7 fruit fly cellular contexts compared by ENCODE assay signal in genomic region chr2L:825768-826263, dm6.
A peak's percentile ranks its signal among the peaks of the same experiment; 100 is the strongest.
TF ChIP-seq lines count a peak whose summit lies in the region.

Gene CG3862 (minus strand): TSS chr2L:825861.
Gene dock (plus strand): TSS chr2L:825969.

- TF ChIP-seq CTCF in S2 (optimal IDR thresholded peaks at IDR 0.05; lab: Kevin White, UChicago) = peak; percentile 59 to 65
- peak; percentile 66 for TF ChIP-seq CTCF in whole organism, embryonic (GFP tag; optimal IDR thresholded peaks at IDR 0.05; lab: Kevin White, UChicago)

TF ChIP-seq in Kc167, 6 proteins besides CTCF, POLR2A, EP300 and RAD21:
- TF ChIP-seq Myc (optimal IDR thresholded peaks at IDR 0.05; lab: Kevin White, UChicago) (no peak), psq (optimal IDR thresholded peaks at IDR 0.05; lab: Kevin White, UChicago) (no peak), h (optimal IDR thresholded peaks at IDR 0.05; lab: Kevin White, UChicago) (peak; percentile 41), insv (optimal IDR thresholded peaks at IDR 0.05; lab: Kevin White, UChicago) (no peak)

TF ChIP-seq in whole organism, adult, 20 proteins besides CTCF, POLR2A, EP300 and RAD21 (continues in another document):
- TF ChIP-seq kay (GFP tag; lab: Kevin White, UChicago; ENCODE audit: borderline replicate concordance) = no peak
- TF ChIP-seq CG12768 (GFP tag; optimal IDR thresholded peaks at IDR 0.05; lab: Kevin White, UChicago) = peak; percentile 71
- peak; percentile 56 for TF ChIP-seq ovo (GFP tag; optimal IDR thresholded peaks at IDR 0.05; lab: Kevin White, UChicago)
- peak; percentile 80 for TF ChIP-seq Crg-1 (GFP tag; optimal IDR thresholded peaks at IDR 0.05; lab: Kevin White, UChicago)
- no peak for TF ChIP-seq CG5204 (GFP tag; optimal IDR thresholded peaks at IDR 0.05; lab: Kevin White, UChicago)
- TF ChIP-seq CG7101 (tag; optimal IDR thresholded peaks at IDR 0.05; lab: Kevin White, UChicago) = peak; percentile 67
- peak; percentile 85 for TF ChIP-seq bab1 (GFP tag; optimal IDR thresholded peaks at IDR 0.05; lab: Kevin White, UChicago)
- TF ChIP-seq tj (GFP tag; optimal IDR thresholded peaks at IDR 0.05; lab: Kevin White, UChicago) = peak; percentile 86
- peak; percentile 65 for TF ChIP-seq Hr96 (GFP tag; optimal IDR thresholded peaks at IDR 0.05; lab: Kevin White, UChicago)
- peak; percentile 43 for TF ChIP-seq CG11617 (GFP tag; optimal IDR thresholded peaks at IDR 0.05; lab: Kevin White, UChicago)
- TF ChIP-seq Mnt (GFP tag; optimal IDR thresholded peaks at IDR 0.05; lab: Kevin White, UChicago) = peak; percentile 87
- peak; percentile 30 for TF ChIP-seq CG33017 (tag; optimal IDR thresholded peaks at IDR 0.05; lab: Kevin White, UChicago)
- TF ChIP-seq CG7045 (GFP tag; optimal IDR thresholded peaks at IDR 0.05; lab: Kevin White, UChicago) = no peak
- TF ChIP-seq toe (GFP tag; optimal IDR thresholded peaks at IDR 0.05; lab: Kevin White, UChicago) = no peak
- TF ChIP-seq CG14711 (tag; optimal IDR thresholded peaks at IDR 0.05; lab: Kevin White, UChicago) = peak; percentile 83
- TF ChIP-seq cnc (optimal IDR thresholded peaks at IDR 0.05; lab: Kevin White, UChicago) = no peak
- peak; percentile 62 for TF ChIP-seq pad (GFP tag; optimal IDR thresholded peaks at IDR 0.05; lab: Kevin White, UChicago)

TF ChIP-seq in whole organism, embryonic, 481 proteins besides CTCF, POLR2A, EP300 and RAD21 (continues in another document):
- no peak for TF ChIP-seq CG16815 (GFP tag; optimal IDR thresholded peaks at IDR 0.05; lab: Kevin White, UChicago)
- TF ChIP-seq Drgx (GFP tag; IDR thresholded peaks at IDR 0.05; lab: Robert Waterston, UW) = no peak
- peak; percentile 26 for TF ChIP-seq CG12071 (GFP tag; optimal IDR thresholded peaks at IDR 0.05; lab: Kevin White, UChicago)
- no peak for TF ChIP-seq B-H1 (GFP tag; IDR thresholded peaks at IDR 0.05; lab: Robert Waterston, UW)
- no peak for TF ChIP-seq CG11723 (GFP tag; optimal IDR thresholded peaks at IDR 0.05; lab: Kevin White, UChicago)
- TF ChIP-seq tx (GFP tag; optimal IDR thresholded peaks at IDR 0.05; lab: Kevin White, UChicago) = peak; percentile 46
- TF ChIP-seq CG2129 (GFP tag; IDR thresholded peaks at IDR 0.05; lab: Robert Waterston, UW; ENCODE audit: partially characterized antibody) = peak; percentile 71
- TF ChIP-seq sna (GFP tag; IDR thresholded peaks at IDR 0.05; lab: Robert Waterston, UW; ENCODE audit: partially characterized antibody) = peak; percentile 88
- TF ChIP-seq CG12659 (GFP tag; optimal IDR thresholded peaks at IDR 0.05; lab: Kevin White, UChicago) = peak; percentile 88
- TF ChIP-seq HLH3B (GFP tag; IDR thresholded peaks at IDR 0.05; lab: Robert Waterston, UW) = peak; percentile 26; the same call in 1 of the 2 replicates
- peak; percentile 39 for TF ChIP-seq ind (GFP tag; optimal IDR thresholded peaks at IDR 0.05; lab: Kevin White, UChicago)
- TF ChIP-seq ash1 (GFP tag; optimal IDR thresholded peaks at IDR 0.05; lab: Kevin White, UChicago) = peak; percentile 13
- peak; percentile 49 for TF ChIP-seq CG8089 (GFP tag; optimal IDR thresholded peaks at IDR 0.05; lab: Kevin White, UChicago)
- peak; percentile 65 for TF ChIP-seq CG33213 (GFP tag; optimal IDR thresholded peaks at IDR 0.05; lab: Kevin White, UChicago)
- peak; percentile 7 to 46 for TF ChIP-seq bsh (GFP tag; optimal IDR thresholded peaks at IDR 0.05; lab: Kevin White, UChicago)
- TF ChIP-seq CG6689 (GFP tag; IDR thresholded peaks at IDR 0.05; lab: Robert Waterston, UW) = no peak
- TF ChIP-seq croc (GFP tag; conservative IDR thresholded peaks at IDR 0.05; lab: Robert Waterston, UW) = no peak

TF ChIP-seq in whole organism, prepupa, 60 proteins besides CTCF, POLR2A, EP300 and RAD21 (continues in another document):
- no peak for TF ChIP-seq CG11762 (GFP tag; optimal IDR thresholded peaks at IDR 0.05; lab: Kevin White, UChicago; ENCODE audit: insufficient read depth)
- peak; percentile 6 for TF ChIP-seq CG6792 (GFP tag; optimal IDR thresholded peaks at IDR 0.05; lab: Kevin White, UChicago)
- TF ChIP-seq CG6163 (GFP tag; IDR thresholded peaks at IDR 0.05; lab: Robert Waterston, UW) = peak; percentile 59; the same call in 1 of the 3 replicates
- no peak for TF ChIP-seq Gug (GFP tag; IDR thresholded peaks at IDR 0.05; lab: Robert Waterston, UW)
- no peak for TF ChIP-seq CG9139 (GFP tag; optimal IDR thresholded peaks at IDR 0.05; lab: Kevin White, UChicago)
- no peak for TF ChIP-seq Hr4 (GFP tag; optimal IDR thresholded peaks at IDR 0.05; lab: Kevin White, UChicago)
- TF ChIP-seq CG1621 (tag; optimal IDR thresholded peaks at IDR 0.05; lab: Kevin White, UChicago) = peak; percentile 26
- no peak for TF ChIP-seq Sox102F (GFP tag; optimal IDR thresholded peaks at IDR 0.05; lab: Kevin White, UChicago)
- TF ChIP-seq CG4318 (GFP tag; optimal IDR thresholded peaks at IDR 0.05; lab: Kevin White, UChicago) = no peak
- no peak for TF ChIP-seq OdsH (GFP tag; optimal IDR thresholded peaks at IDR 0.05; lab: Kevin White, UChicago)
- peak in 1 of 2 experiments; percentile 33 for TF ChIP-seq ss (GFP tag; optimal IDR thresholded peaks at IDR 0.05; lab: Kevin White, UChicago)
- no peak for TF ChIP-seq Hr38 (GFP tag; optimal IDR thresholded peaks at IDR 0.05; lab: Kevin White, UChicago)
- peak; percentile 33 for TF ChIP-seq cyc (GFP tag; optimal IDR thresholded peaks at IDR 0.05; lab: Kevin White, UChicago)
- peak; percentile 66 for TF ChIP-seq fkh (GFP tag; optimal IDR thresholded peaks at IDR 0.05; lab: Kevin White, UChicago)
- TF ChIP-seq achi (GFP tag; optimal IDR thresholded peaks at IDR 0.05; lab: Kevin White, UChicago) = peak; percentile 13
- TF ChIP-seq CG10669 (GFP tag; optimal IDR thresholded peaks at IDR 0.05; lab: Kevin White, UChicago) = peak; percentile 9
- TF ChIP-seq Ets96B (tag; optimal IDR thresholded peaks at IDR 0.05; lab: Kevin White, UChicago) = no peak
- no peak for TF ChIP-seq CG34406 (GFP tag; optimal IDR thresholded peaks at IDR 0.05; lab: Kevin White, UChicago)
- TF ChIP-seq Sox14 (GFP tag; optimal IDR thresholded peaks at IDR 0.05; lab: Kevin White, UChicago) = peak; percentile 60

TF ChIP-seq in whole organism, pupa, 21 proteins besides CTCF, POLR2A, EP300 and RAD21:
- TF ChIP-seq CG15710 (tag; optimal IDR thresholded peaks at IDR 0.05; lab: Kevin White, UChicago) (peak; percentile 23), gl (tag; optimal IDR thresholded peaks at IDR 0.05; lab: Kevin White, UChicago) (peak; percentile 2), CG8301 (tag; optimal IDR thresholded peaks at IDR 0.05; lab: Kevin White, UChicago) (no peak), EcR (GFP tag; optimal IDR thresholded peaks at IDR 0.05; lab: Kevin White, UChicago) (peak; percentile 92), fd96Ca (GFP tag; IDR thresholded peaks at IDR 0.05; lab: Robert Waterston, UW) (peak; percentile 55; the same call in 2 of the 3 replicates), CG34367 (tag; optimal IDR thresholded peaks at IDR 0.05; lab: Kevin White, UChicago) (no peak), CG12605 (GFP tag; IDR thresholded peaks at IDR 0.05; lab: Robert Waterston, UW) (0 out of 2 replicates have a peak, but pooled peaks have one; percentile 23), Ets98B (GFP tag; IDR thresholded peaks at IDR 0.05; lab: Robert Waterston, UW) (peak; percentile 50; the same call in 1 of the 2 replicates), CG4496 (GFP tag; IDR thresholded peaks at IDR 0.05; lab: Robert Waterston, UW) (peak; percentile 58), Snoo (tag; optimal IDR thresholded peaks at IDR 0.05; lab: Kevin White, UChicago) (peak; percentile 4), CG8159 (tag; optimal IDR thresholded peaks at IDR 0.05; lab: Kevin White, UChicago) (peak; percentile 32), D1 (tag; optimal IDR thresholded peaks at IDR 0.05; lab: Kevin White, UChicago) (no peak)

TF ChIP-seq in whole organism, wandering third instar larva, 38 proteins besides CTCF, POLR2A, EP300 and RAD21:
- TF ChIP-seq Hr83 (GFP tag; optimal IDR thresholded peaks at IDR 0.05; lab: Kevin White, UChicago; ENCODE audit: poor library complexity, severe bottlenecking) (peak; percentile 89), jim (GFP tag; optimal IDR thresholded peaks at IDR 0.05; lab: Kevin White, UChicago) (no peak), br (GFP tag; optimal IDR thresholded peaks at IDR 0.05; lab: Kevin White, UChicago) (peak; percentile 61), CrebA (GFP tag; optimal IDR thresholded peaks at IDR 0.05; lab: Kevin White, UChicago; ENCODE audit: borderline replicate concordance) (no peak), HLH106 (tag; optimal IDR thresholded peaks at IDR 0.05; lab: Kevin White, UChicago) (peak; percentile 17), h (GFP tag; optimal IDR thresholded peaks at IDR 0.05; lab: Kevin White, UChicago) (peak; percentile 50), GATAd (GFP tag; optimal IDR thresholded peaks at IDR 0.05; lab: Kevin White, UChicago) (no peak), N (GFP tag; optimal IDR thresholded peaks at IDR 0.05; lab: Kevin White, UChicago) (peak; percentile 18), rgr (GFP tag; optimal IDR thresholded peaks at IDR 0.05; lab: Kevin White, UChicago) (peak; percentile 59), pan (optimal IDR thresholded peaks at IDR 0.05; lab: Kevin White, UChicago) (no peak), Jra (GFP tag; optimal IDR thresholded peaks at IDR 0.05; lab: Kevin White, UChicago) (peak; percentile 32), fru (GFP tag; optimal IDR thresholded peaks at IDR 0.05; lab: Kevin White, UChicago) (peak; percentile 66), foxo (GFP tag; optimal IDR thresholded peaks at IDR 0.05; lab: Kevin White, UChicago) (peak in 1 of 2 experiments; percentile 73), Rel (GFP tag; optimal IDR thresholded peaks at IDR 0.05; lab: Kevin White, UChicago) (no peak), Rel (tag; optimal IDR thresholded peaks at IDR 0.05; lab: Kevin White, UChicago) (peak; percentile 61), Hnf4 (GFP tag; optimal IDR thresholded peaks at IDR 0.05; lab: Kevin White, UChicago) (peak; percentile 59), ey (GFP tag; optimal IDR thresholded peaks at IDR 0.05; lab: Kevin White, UChicago) (peak; percentile 23), dl (GFP tag; optimal IDR thresholded peaks at IDR 0.05; lab: Kevin White, UChicago; ENCODE audit: insufficient read depth in 1 of 2, partially characterized antibody in 2 of 2) (peak in 1 of 2 experiments; percentile 2), OdsH (GFP tag; optimal IDR thresholded peaks at IDR 0.05; lab: Kevin White, UChicago) (peak; percentile 33), Sp1 (GFP tag; optimal IDR thresholded peaks at IDR 0.05; lab: Kevin White, UChicago) (peak; percentile 61), sv (GFP tag; optimal IDR thresholded peaks at IDR 0.05; lab: Kevin White, UChicago) (peak; percentile 2), Myc (optimal IDR thresholded peaks at IDR 0.05; lab: Kevin White, UChicago) (peak; percentile 55), usp (GFP tag; optimal IDR thresholded peaks at IDR 0.05; lab: Kevin White, UChicago) (no peak)
